Worm (Caenorhabditis elegans) whole organism, L2 larva: ENCODE results near the gene Y39A3CL.4.

Experiments
- nhr-129 ChIP-seq: fragments of 150-350 bp; optimal IDR thresholded peaks from 2 replicates; lab custom pipeline; 2014; ENCODE audit warnings: missing biosample characterization, missing genetic modification characterization
- nhr-23 ChIP-seq: fragments of 150-350 bp; optimal IDR thresholded peaks from 2 replicates; lab custom pipeline; 2014; ENCODE audit warnings: missing biosample characterization, missing genetic modification reagents, missing genetic modification characterization
- nhr-237 ChIP-seq: fragments of 150-350 bp; optimal IDR thresholded peaks from 2 replicates; lab custom pipeline; 2014; ENCODE audit warnings: missing biosample characterization, missing genetic modification characterization
- snpc-4 ChIP-seq: fragments of 150-350 bp; optimal IDR thresholded peaks from 2 replicates; lab custom pipeline; 2014; ENCODE audit warnings: missing biosample characterization, missing genetic modification characterization
- unc-62 ChIP-seq: fragments of 150-350 bp; optimal IDR thresholded peaks from 2 replicates; lab custom pipeline; 2014; ENCODE audit warnings: missing biosample characterization, missing genetic modification reagents, missing genetic modification characterization
- ztf-4 ChIP-seq: fragments of 150-350 bp; optimal IDR thresholded peaks from 2 replicates; lab custom pipeline; 2014; ENCODE audit warnings: missing biosample characterization, missing genetic modification characterization

DNA sequence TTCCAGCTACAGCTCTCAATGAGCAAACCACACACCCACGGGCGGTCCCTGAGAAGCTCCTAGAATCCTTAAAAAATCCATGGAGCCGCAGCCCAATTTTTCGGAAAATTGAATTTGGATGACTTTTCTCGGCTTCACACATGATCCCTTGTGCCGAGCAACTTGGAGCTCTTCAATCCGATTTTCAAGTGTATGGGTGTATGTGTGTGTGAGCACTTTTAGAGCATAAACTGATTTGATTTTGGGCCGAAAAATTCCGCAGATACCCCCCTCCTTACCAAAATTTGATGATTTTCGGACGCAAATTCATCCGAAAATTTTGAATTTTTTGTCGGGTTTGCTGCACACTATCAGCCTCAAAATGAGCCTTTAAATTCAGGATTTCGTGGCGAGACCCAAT, 46.0 kb downstream of the Y39A3CL.4 start:
- TF ChIP-seq nhr-23 (no peak), nhr-129 (tag; lab: Kevin White, UChicago) (no peak), unc-62 (GFP tag; lab: Kevin White, UChicago) (no peak), snpc-4 (tag; lab: Kevin White, UChicago) (no peak), nhr-237 (tag; lab: Kevin White, UChicago) (no peak), ztf-4 (no peak)
